Worm (Caenorhabditis elegans) whole organism, young adult: ENCODE data around the gene nlp-6.
A peak's percentile ranks its signal among the peaks of the same experiment; 100 is the strongest.

Experiments used
- B0336.3 ChIP-seq: fragments of 200-800 bp; sonication (Bioruptor generic); IDR thresholded peaks from 2 replicates; pipeline ENCODE4 v1.3.6; 2022; ENCODE audit warnings: missing genetic modification characterization, missing compliant biosample characterization
- F10E7.11 ChIP-seq: sonication (generic microtip); optimal IDR thresholded peaks from 2 replicates; lab custom pipeline; 2017; ENCODE audit warnings: mild to moderate bottlenecking, missing genetic modification characterization, moderate library complexity, missing compliant biosample characterization
- F33H1.4 ChIP-seq: fragments of 200-800 bp; sonication (Bioruptor generic); IDR thresholded peaks from 2 replicates; pipeline ENCODE4 v1.3.6; 2022; ENCODE audit warnings: missing genetic modification reagents, missing genetic modification characterization, missing compliant biosample characterization
- F37B4.10 ChIP-seq: fragments of 200-800 bp; sonication (Bioruptor generic); IDR thresholded peaks from 2 replicates; pipeline ENCODE4 v1.3.6; 2022; ENCODE audit warnings: missing genetic modification characterization, missing compliant biosample characterization
- F39B2.1 ChIP-seq: fragments of 200-800 bp; sonication (Bioruptor generic); IDR thresholded peaks from 2 replicates; pipeline ENCODE4 v1.3.6; 2022; ENCODE audit warnings: missing genetic modification reagents, missing genetic modification characterization, missing compliant biosample characterization
- F49E8.2 ChIP-seq: sonication (generic microtip); optimal IDR thresholded peaks from 3 replicates; lab custom pipeline; 2017; ENCODE audit warnings: missing genetic modification characterization, mild to moderate bottlenecking, missing compliant biosample characterization, antibody characterized with exemption, moderate library complexity; ENCODE audit not compliant: insufficient read depth
- F52B5.7 ChIP-seq: sonication (generic microtip); optimal IDR thresholded peaks from 2 replicates; lab custom pipeline; 2016; ENCODE audit warnings: mild to moderate bottlenecking, missing genetic modification characterization, missing compliant biosample characterization
- F55B11.4 ChIP-seq: sonication (generic microtip); optimal IDR thresholded peaks from 2 replicates; lab custom pipeline; 2016; ENCODE audit warnings: missing compliant biosample characterization, missing genetic modification characterization, borderline replicate concordance; ENCODE audit not compliant: insufficient read depth
- K12H6.12 ChIP-seq: fragments of 200-800 bp; sonication (Bioruptor generic); optimal IDR thresholded peaks from 2 replicates; lab custom pipeline; 2018; ENCODE audit warnings: mild to moderate bottlenecking, missing genetic modification characterization, missing compliant biosample characterization
- T26A5.8 ChIP-seq: sonication (generic microtip); optimal IDR thresholded peaks from 2 replicates; lab custom pipeline; 2016; ENCODE audit warnings: missing genetic modification characterization, missing compliant biosample characterization
- Y53G8AR.9 ChIP-seq: fragments of 200-800 bp; sonication (Bioruptor generic); conservative IDR thresholded peaks from 2 replicates; pipeline ENCODE4 v1.3.6; 2022; ENCODE audit warnings: missing genetic modification reagents, missing genetic modification characterization, missing compliant biosample characterization
- akir-1 ChIP-seq: fragments of 200-800 bp; sonication (Bioruptor generic); optimal IDR thresholded peaks from 2 replicates; lab custom pipeline; 2018; ENCODE audit warnings: mild to moderate bottlenecking, missing genetic modification characterization, moderate library complexity, missing compliant biosample characterization
- attf-5 ChIP-seq: fragments of 200-800 bp; sonication (Bioruptor generic); optimal IDR thresholded peaks from 2 replicates; lab custom pipeline; 2018; ENCODE audit warnings: mild to moderate bottlenecking, missing genetic modification characterization, missing compliant biosample characterization
- bed-1 ChIP-seq: fragments of 200-800 bp; sonication (Bioruptor generic); IDR thresholded peaks from 2 replicates; pipeline ENCODE4 v1.3.6; 2022; ENCODE audit warnings: missing genetic modification reagents, missing genetic modification characterization, missing compliant biosample characterization
- ccch-3 ChIP-seq: fragments of 200-800 bp; sonication (Bioruptor generic); optimal IDR thresholded peaks from 2 replicates; lab custom pipeline; 2018; ENCODE audit warnings: mild to moderate bottlenecking, missing genetic modification characterization, missing compliant biosample characterization
- cebp-1 ChIP-seq, 2 experiments: fragments of 200-800 bp in 1 of 2; sonication (Bioruptor generic) in 1 of 2; sonication (generic microtip) in 1 of 2; IDR thresholded peaks in 1 of 2; optimal IDR thresholded peaks in 1 of 2; 2 replicates each; pipeline versions ENCODE4 v1.3.6 to Lab custom; 2017 to 2022; ENCODE audit warnings: missing compliant biosample characterization in 2 of 2, missing genetic modification characterization in 2 of 2, mild to moderate bottlenecking in 1 of 2, missing genetic modification reagents in 1 of 2, moderate library complexity in 1 of 2
- ceh-100 ChIP-seq: fragments of 200-800 bp; sonication (Bioruptor generic); IDR thresholded peaks from 2 replicates; pipeline ENCODE4 v1.3.6; 2022; ENCODE audit warnings: missing genetic modification reagents, missing genetic modification characterization, missing compliant biosample characterization
- ceh-27 ChIP-seq: fragments of 200-800 bp; sonication (Bioruptor generic); optimal IDR thresholded peaks from 2 replicates; lab custom pipeline; 2018; ENCODE audit warnings: mild to moderate bottlenecking, missing genetic modification characterization, moderate library complexity, missing compliant biosample characterization
- chd-7 ChIP-seq: sonication (generic microtip); optimal IDR thresholded peaks from 2 replicates; lab custom pipeline; 2016; ENCODE audit warnings: mild to moderate bottlenecking, missing genetic modification characterization, moderate library complexity, missing compliant biosample characterization
- dpff-1 ChIP-seq: sonication (generic microtip); optimal IDR thresholded peaks from 2 replicates; lab custom pipeline; 2017; ENCODE audit warnings: mild to moderate bottlenecking, missing genetic modification characterization, missing compliant biosample characterization
- egl-18 ChIP-seq: fragments of 200-800 bp; sonication (Bioruptor generic); IDR thresholded peaks from 2 replicates; pipeline ENCODE4 v1.3.6; 2022; ENCODE audit warnings: missing genetic modification reagents, missing genetic modification characterization, missing compliant biosample characterization
- egrh-3 ChIP-seq: fragments of 200-800 bp; sonication (Bioruptor generic); IDR thresholded peaks from 2 replicates; pipeline ENCODE4 v1.3.6; 2022; ENCODE audit warnings: missing genetic modification reagents, missing genetic modification characterization, missing compliant biosample characterization
- lag-1 ChIP-seq: fragments of 200-800 bp; sonication (Bioruptor generic); IDR thresholded peaks from 2 replicates; pipeline ENCODE4 v1.3.6; 2022; ENCODE audit warnings: missing genetic modification reagents, missing genetic modification characterization, missing compliant biosample characterization
- let-607 ChIP-seq, 2 experiments: fragments of 200-800 bp in 1 of 2; sonication (Bioruptor generic) in 1 of 2; sonication (generic microtip) in 1 of 2; optimal IDR thresholded peaks; 2 replicates each; lab custom pipeline; 2016 to 2018; ENCODE audit warnings: mild to moderate bottlenecking in 2 of 2, missing compliant biosample characterization in 2 of 2, missing genetic modification characterization in 2 of 2, moderate library complexity in 2 of 2, missing genotype in 1 of 2
- lin-40 ChIP-seq: sonication (generic microtip); optimal IDR thresholded peaks from 2 replicates; lab custom pipeline; 2016; ENCODE audit warnings: missing genetic modification characterization, mild to moderate bottlenecking, missing compliant biosample characterization, missing genotype, missing genetic modification reagents
- lin-54 ChIP-seq: fragments of 200-800 bp; sonication (Bioruptor generic); optimal IDR thresholded peaks from 2 replicates; lab custom pipeline; 2018; ENCODE audit warnings: mild to moderate bottlenecking, missing genetic modification characterization, missing compliant biosample characterization
- lir-1 ChIP-seq: fragments of 200-800 bp; sonication (Bioruptor generic); conservative IDR thresholded peaks from 2 replicates; pipeline ENCODE4 v1.3.6; 2022; ENCODE audit warnings: missing genetic modification reagents, missing genetic modification characterization, missing compliant biosample characterization
- madf-3 ChIP-seq: fragments of 200-800 bp; sonication (Bioruptor generic); IDR thresholded peaks from 2 replicates; pipeline ENCODE4 v1.3.6; 2022; ENCODE audit warnings: missing genetic modification reagents, missing genetic modification characterization, missing compliant biosample characterization
- nfyb-1 ChIP-seq: fragments of 200-800 bp; sonication (Bioruptor generic); IDR thresholded peaks from 2 replicates; pipeline ENCODE4 v1.3.6; 2022; ENCODE audit warnings: missing genetic modification reagents, missing genetic modification characterization, missing compliant biosample characterization
- nhr-120 ChIP-seq: fragments of 200-800 bp; sonication (Bioruptor generic); IDR thresholded peaks from 2 replicates; pipeline ENCODE4 v1.3.6; 2022; ENCODE audit warnings: missing genetic modification characterization, missing compliant biosample characterization
- nhr-179 ChIP-seq: sonication (generic microtip); optimal IDR thresholded peaks from 2 replicates; lab custom pipeline; 2016; ENCODE audit warnings: mild to moderate bottlenecking, missing genetic modification characterization, missing compliant biosample characterization
- rpc-1 ChIP-seq, 2 experiments: fragments of 150-350 bp in 1 of 2; sonication (generic microtip) in 1 of 2; optimal IDR thresholded peaks; 2 replicates each; lab custom pipeline; 2014 to 2018; ENCODE audit warnings: missing biosample characterization in 1 of 2, missing genetic modification characterization in 1 of 2, missing genetic modification reagents in 1 of 2, missing genotype in 1 of 2
- sdz-38 ChIP-seq: sonication (generic microtip); optimal IDR thresholded peaks from 2 replicates; lab custom pipeline; 2016; ENCODE audit warnings: missing genotype, missing genetic modification characterization, missing compliant biosample characterization
- snpc-1.1 ChIP-seq: sonication (generic microtip); optimal IDR thresholded peaks from 2 replicates; lab custom pipeline; 2017; ENCODE audit warnings: missing genetic modification characterization, mild to moderate bottlenecking, missing compliant biosample characterization, antibody characterized with exemption, moderate library complexity, missing genotype, missing genetic modification reagents; ENCODE audit not compliant: insufficient read depth
- snpc-3.4 ChIP-seq: sonication (generic microtip); optimal IDR thresholded peaks from 2 replicates; lab custom pipeline; 2017; ENCODE audit warnings: missing genetic modification characterization, mild to moderate bottlenecking, missing compliant biosample characterization, antibody characterized with exemption, moderate library complexity, missing genotype, missing genetic modification reagents
- snpc-4 ChIP-seq, 5 experiments: fragments of 150-350 bp in 1 of 5; sonication (generic microtip) in 4 of 5; optimal IDR thresholded peaks; 2 replicates each; lab custom pipeline; 2014 to 2018; ENCODE audit warnings: missing genetic modification characterization in 5 of 5, missing biosample characterization in 3 of 5, antibody characterized with exemption in 2 of 5, mild to moderate bottlenecking in 2 of 5, missing compliant biosample characterization in 2 of 5, missing genotype in 2 of 5, moderate library complexity in 2 of 5, missing genetic modification reagents in 1 of 5
- tlf-1 ChIP-seq: fragments of 200-800 bp; sonication (Bioruptor generic); optimal IDR thresholded peaks from 2 replicates; lab custom pipeline; 2018; ENCODE audit warnings: mild to moderate bottlenecking, missing genetic modification characterization, missing compliant biosample characterization
- xnd-1 ChIP-seq: sonication (generic microtip); optimal IDR thresholded peaks from 2 replicates; lab custom pipeline; 2016; ENCODE audit warnings: missing genotype, missing genetic modification reagents, missing genetic modification characterization, missing compliant biosample characterization
- zfh-2 ChIP-seq: fragments of 200-800 bp; sonication (Bioruptor generic); conservative IDR thresholded peaks from 2 replicates; pipeline ENCODE4 v1.3.6; 2022; ENCODE audit warnings: missing genetic modification reagents, missing genetic modification characterization, missing compliant biosample characterization
- zim-3 ChIP-seq: sonication (generic microtip); optimal IDR thresholded peaks from 2 replicates; lab custom pipeline; 2017; ENCODE audit warnings: mild to moderate bottlenecking, missing genetic modification characterization, moderate library complexity, missing compliant biosample characterization
- ztf-22 ChIP-seq: fragments of 200-800 bp; sonication (Bioruptor generic); optimal IDR thresholded peaks from 2 replicates; lab custom pipeline; 2018; ENCODE audit warnings: mild to moderate bottlenecking, missing genetic modification characterization, moderate library complexity, missing compliant biosample characterization
- ztf-6 ChIP-seq: fragments of 200-800 bp; sonication (Bioruptor generic); IDR thresholded peaks from 2 replicates; pipeline ENCODE4 v1.3.6; 2022; ENCODE audit warnings: missing genetic modification reagents, missing genetic modification characterization, missing compliant biosample characterization

Gene nlp-6

DNA sequence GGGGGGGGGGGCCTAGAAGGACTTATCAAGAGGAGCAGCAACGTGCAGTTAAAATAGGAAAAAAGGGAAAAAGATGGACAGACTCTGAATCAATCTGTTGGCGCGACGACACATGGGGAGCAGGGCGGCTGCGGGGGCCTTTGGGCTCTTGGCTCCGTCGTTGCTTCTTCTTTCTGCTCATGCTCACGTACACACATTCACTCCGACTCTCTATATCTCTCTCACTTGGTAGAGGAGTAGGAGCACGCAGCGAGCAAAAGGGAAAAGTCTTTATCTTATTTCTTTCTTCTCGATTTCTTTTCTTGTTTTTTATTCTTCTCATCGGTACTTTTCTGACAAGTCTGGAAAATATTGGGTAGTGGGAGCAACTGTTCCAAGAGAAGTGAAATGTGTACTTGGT, 33.9 kb upstream of the nlp-6 start:
- TF ChIP-seq lin-40 (tag; lab: Kevin White, UChicago) (peak; percentile 22), nfyb-1 (no peak), ztf-6 (GFP tag; lab: Robert Waterston, UW) (no peak), bed-1 (no peak), snpc-3.4 (tag; lab: Kevin White, UChicago) (no peak), rpc-1 (optimal IDR thresholded peaks at IDR 0.05; lab: Kevin White, UChicago) (no peak), rpc-1 (tag; optimal IDR thresholded peaks at IDR 0.05; lab: Kevin White, UChicago) (no peak), egl-18 (GFP tag; lab: Robert Waterston, UW) (no peak), F37B4.10 (GFP tag; lab: Robert Waterston, UW) (no peak), sdz-38 (tag; lab: Kevin White, UChicago) (no peak), lag-1 (GFP tag; lab: Robert Waterston, UW) (no peak), cebp-1 (GFP tag; IDR thresholded peaks at IDR 0.05; lab: Robert Waterston, UW) (no peak), cebp-1 (tag; optimal IDR thresholded peaks at IDR 0.05; lab: Kevin White, UChicago) (peak; percentile 55), snpc-4 (GFP tag; optimal IDR thresholded peaks at IDR 0.05; lab: Kevin White, UChicago) (no peak), snpc-4 (tag; optimal IDR thresholded peaks at IDR 0.05; lab: Kevin White, UChicago) (no peak), zim-3 (tag; lab: Kevin White, UChicago) (no peak), ccch-3 (no peak), F55B11.4 (tag; lab: Kevin White, UChicago) (no peak), ceh-100 (GFP tag; lab: Robert Waterston, UW) (no peak), B0336.3 (GFP tag; lab: Robert Waterston, UW) (no peak), attf-5 (peak; percentile 6), lin-54 (GFP tag; lab: Kevin White, UChicago) (no peak), F49E8.2 (tag; lab: Kevin White, UChicago) (no peak), zfh-2 (GFP tag; lab: Robert Waterston, UW) (peak; percentile 57), akir-1 (no peak), F39B2.1 (no peak), F52B5.7 (tag; lab: Kevin White, UChicago) (peak; percentile 19), tlf-1 (no peak), F33H1.4 (GFP tag; lab: Robert Waterston, UW) (no peak), ztf-22 (GFP tag; lab: Kevin White, UChicago) (no peak), nhr-179 (tag; lab: Kevin White, UChicago) (no peak), T26A5.8 (tag; lab: Kevin White, UChicago) (no peak), Y53G8AR.9 (GFP tag; lab: Robert Waterston, UW) (no peak), nhr-120 (no peak), K12H6.12 (tag; lab: Kevin White, UChicago) (peak; percentile 8), egrh-3 (GFP tag; lab: Robert Waterston, UW) (0 out of 2 replicates have a peak, but pooled peaks have one; percentile 18), let-607 (tag; optimal IDR thresholded peaks at IDR 0.05; lab: Kevin White, UChicago) (no peak), xnd-1 (tag; lab: Kevin White, UChicago) (no peak), madf-3 (GFP tag; lab: Robert Waterston, UW) (no peak), dpff-1 (tag; lab: Kevin White, UChicago) (peak; percentile 19), lir-1 (GFP tag; lab: Robert Waterston, UW) (no peak), ceh-27 (GFP tag; lab: Kevin White, UChicago) (peak; percentile 26), F10E7.11 (tag; lab: Kevin White, UChicago) (no peak), chd-7 (tag; lab: Kevin White, UChicago) (no peak), snpc-1.1 (no peak)
